Fruit fly (Drosophila melanogaster): ENCODE data around the gene IFT57.
A peak's percentile ranks its signal among the peaks of the same experiment; 100 is the strongest.

IFT57 gene

DNA sequence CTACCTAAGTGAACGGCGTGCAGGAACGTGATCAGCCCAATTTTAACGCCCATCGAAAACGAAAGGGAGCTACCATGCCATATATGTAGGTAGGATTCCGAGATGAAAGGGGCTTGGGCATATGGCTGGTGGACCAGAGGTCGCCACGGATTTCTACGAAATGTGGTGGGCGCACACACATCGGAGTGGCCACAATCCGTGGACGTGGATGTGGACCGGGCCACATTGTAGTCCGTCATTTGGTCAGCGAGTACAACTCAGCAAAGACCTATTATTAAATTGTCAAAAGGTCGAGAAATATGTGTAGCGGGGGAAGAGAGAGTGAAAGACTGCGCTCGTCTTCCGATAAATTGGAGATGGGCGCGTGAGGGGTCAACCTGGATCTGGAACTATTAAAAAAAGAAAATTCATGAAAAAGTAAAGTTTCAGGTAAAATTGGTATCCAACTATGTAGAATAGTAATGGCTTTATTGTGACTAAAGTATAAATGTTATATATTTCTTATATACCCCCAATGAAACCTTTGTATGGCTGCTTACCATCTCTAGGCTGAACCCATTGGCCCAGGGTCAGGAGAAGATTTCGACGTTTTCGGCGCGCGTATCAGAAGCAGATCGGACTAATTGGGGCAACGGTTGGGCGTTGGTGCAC lies 24.9 kb downstream of the IFT57 start (continued):
- TF ChIP-seq CG6689 (GFP tag; IDR thresholded peaks at IDR 0.05) (peak; percentile 59; the same call in 1 of the 2 replicates), pros (GFP tag; optimal IDR thresholded peaks at IDR 0.05) (no peak), CG4360 (GFP tag; IDR thresholded peaks at IDR 0.05) (no peak), CG7963 (GFP tag; IDR thresholded peaks at IDR 0.05; ENCODE audit: partially characterized antibody) (no peak), ham (GFP tag; IDR thresholded peaks at IDR 0.05) (no peak), toy (GFP tag; IDR thresholded peaks at IDR 0.05) (no peak), CG15073 (GFP tag; optimal IDR thresholded peaks at IDR 0.05) (no peak), Lhr (GFP tag; optimal IDR thresholded peaks at IDR 0.05) (no peak), Optix (GFP tag; IDR thresholded peaks at IDR 0.05) (peak; percentile 51; the same call in 1 of the 3 replicates), gt (GFP tag; IDR thresholded peaks at IDR 0.05) (no peak), scrt (GFP tag; optimal IDR thresholded peaks at IDR 0.05) (no peak), exex (tag; optimal IDR thresholded peaks at IDR 0.05) (no peak), Aef1 (GFP tag; IDR thresholded peaks at IDR 0.05) (no peak), CG9215 (GFP tag; IDR thresholded peaks at IDR 0.05) (no peak), Xrp1 (GFP tag; IDR thresholded peaks at IDR 0.05) (peak; percentile 89), Med (GFP tag) (peak; percentile 50), ro (GFP tag; IDR thresholded peaks at IDR 0.05) (no peak), BtbVII (GFP tag; optimal IDR thresholded peaks at IDR 0.05) (no peak), ranshi (GFP tag; IDR thresholded peaks at IDR 0.05) (no peak), z (GFP tag; IDR thresholded peaks at IDR 0.05) (no peak), unc-4 (GFP tag; IDR thresholded peaks at IDR 0.05; ENCODE audit: partially characterized antibody) (no peak), kah (GFP tag; optimal IDR thresholded peaks at IDR 0.05) (no peak), CG10274 (GFP tag; optimal IDR thresholded peaks at IDR 0.05) (no peak), Dll (GFP tag; IDR thresholded peaks at IDR 0.05; ENCODE audit: partially characterized antibody) (peak; percentile 74), Antp (GFP tag; optimal IDR thresholded peaks at IDR 0.05) (no peak), CG9437 (GFP tag; optimal IDR thresholded peaks at IDR 0.05) (no peak), tin (GFP tag; optimal IDR thresholded peaks at IDR 0.05) (no peak), CG2712 (tag; optimal IDR thresholded peaks at IDR 0.05) (peak; percentile 59), gcm2 (GFP tag; optimal IDR thresholded peaks at IDR 0.05) (no peak), pho (GFP tag; optimal IDR thresholded peaks at IDR 0.05) (no peak), Six4 (GFP tag; optimal IDR thresholded peaks at IDR 0.05) (no peak), zfh2 (GFP tag; optimal IDR thresholded peaks at IDR 0.05) (no peak), CG8281 (tag; optimal IDR thresholded peaks at IDR 0.05) (no peak), CG13624 (GFP tag; optimal IDR thresholded peaks at IDR 0.05) (no peak), CG14014 (GFP tag; IDR thresholded peaks at IDR 0.05) (no peak), Gsc (GFP tag; IDR thresholded peaks at IDR 0.05) (no peak), CG7928 (GFP tag; optimal IDR thresholded peaks at IDR 0.05) (no peak), CG3407 (GFP tag; optimal IDR thresholded peaks at IDR 0.05) (no peak), CG3995 (GFP tag; optimal IDR thresholded peaks at IDR 0.05) (no peak), CG33213 (GFP tag; optimal IDR thresholded peaks at IDR 0.05) (no peak), en (GFP tag; optimal IDR thresholded peaks at IDR 0.05) (no peak), CG1832 (GFP tag; optimal IDR thresholded peaks at IDR 0.05) (no peak), danr (GFP tag; IDR thresholded peaks at IDR 0.05) (no peak), CG3065 (GFP tag; optimal IDR thresholded peaks at IDR 0.05) (no peak), CG11093 (GFP tag; IDR thresholded peaks at IDR 0.05) (no peak), CG2199 (GFP tag; IDR thresholded peaks at IDR 0.05) (no peak), CG15479 (GFP tag; optimal IDR thresholded peaks at IDR 0.05) (no peak), hkb (optimal IDR thresholded peaks at IDR 0.05) (no peak), hkb (GFP tag; IDR thresholded peaks at IDR 0.05) (no peak), Ptx1 (GFP tag; IDR thresholded peaks at IDR 0.05) (no peak), CG8944 (GFP tag; optimal IDR thresholded peaks at IDR 0.05) (no peak), CG4820 (GFP tag; optimal IDR thresholded peaks at IDR 0.05) (no peak)
